Worm (Caenorhabditis elegans) whole organism, L4 larva: ENCODE data around the gene vap-2.

ENCODE experiments used
- F10B5.3 ChIP-seq: sonication (generic microtip); optimal IDR thresholded peaks from 2 replicates; lab custom pipeline; 2016; ENCODE audit warnings: mild to moderate bottlenecking, missing genetic modification characterization, missing compliant biosample characterization
- F26F4.8 ChIP-seq: fragments of 200-800 bp; sonication (Bioruptor generic); conservative IDR thresholded peaks from 2 replicates; pipeline ENCODE4 v1.3.6; 2022; ENCODE audit warnings: missing genetic modification characterization, missing compliant biosample characterization
- F44E2.7 ChIP-seq: fragments of 200-800 bp; sonication (Bioruptor generic); IDR thresholded peaks from 2 replicates; pipeline ENCODE4 v2.1.2; 2022; ENCODE audit warnings: missing genetic modification characterization, missing compliant biosample characterization
- R02D3.7 ChIP-seq: fragments of 150-350 bp; sonication (generic microtip); optimal IDR thresholded peaks from 3 replicates; lab custom pipeline; 2014; ENCODE audit warnings: missing biosample characterization, missing genetic modification characterization
- T20F7.1 ChIP-seq: fragments of 200-800 bp; sonication (Bioruptor generic); optimal IDR thresholded peaks from 2 replicates; lab custom pipeline; 2018; ENCODE audit warnings: mild to moderate bottlenecking, missing genetic modification characterization, missing compliant biosample characterization
- T26A8.4 ChIP-seq: fragments of 200-800 bp; sonication (Bioruptor generic); IDR thresholded peaks from 2 replicates; pipeline ENCODE4 v1.3.6; 2022; ENCODE audit warnings: missing genetic modification characterization, missing compliant biosample characterization
- Y5F2A.4 ChIP-seq: fragments of 200-800 bp; sonication (Bioruptor generic); optimal IDR thresholded peaks from 2 replicates; lab custom pipeline; 2018; ENCODE audit warnings: mild to moderate bottlenecking, missing genetic modification characterization, missing compliant biosample characterization
- aha-1 ChIP-seq: fragments of 150-350 bp; peaks from one replicate; lab custom pipeline; 2014; ENCODE audit warnings: missing biosample characterization, missing genetic modification characterization
- aly-2 ChIP-seq: sonication (generic microtip); optimal IDR thresholded peaks from 2 replicates; lab custom pipeline; 2018; ENCODE audit warnings: missing biosample characterization, missing genetic modification characterization
- attf-4 ChIP-seq: sonication (generic microtip); optimal IDR thresholded peaks from 3 replicates; lab custom pipeline; 2017; ENCODE audit warnings: missing biosample characterization, missing genetic modification characterization
- ceh-20 ChIP-seq: fragments of 200-800 bp; sonication (Bioruptor generic); IDR thresholded peaks from 2 replicates; pipeline ENCODE4 v1.3.6; 2022; ENCODE audit warnings: missing genetic modification reagents, missing genetic modification characterization, missing compliant biosample characterization
- ceh-32 ChIP-seq: sonication (generic microtip); optimal IDR thresholded peaks from 2 replicates; lab custom pipeline; 2016; ENCODE audit warnings: mild to moderate bottlenecking, missing genetic modification characterization, missing compliant biosample characterization; ENCODE audit not compliant: poor library complexity
- ceh-62 ChIP-seq: sonication (generic microtip); optimal IDR thresholded peaks from 2 replicates; lab custom pipeline; 2017; ENCODE audit warnings: missing biosample characterization, missing genetic modification characterization
- ctbp-1 ChIP-seq: fragments of 200-800 bp; sonication (Bioruptor generic); IDR thresholded peaks from 2 replicates; pipeline ENCODE4 v1.3.6; 2022; ENCODE audit warnings: missing genetic modification reagents, missing genetic modification characterization, missing compliant biosample characterization
- daf-8 ChIP-seq: fragments of 200-800 bp; sonication (Bioruptor generic); IDR thresholded peaks from 2 replicates; pipeline ENCODE4 v1.3.6; 2022; ENCODE audit warnings: missing genetic modification characterization, missing compliant biosample characterization
- dmd-9 ChIP-seq: fragments of 200-800 bp; sonication (Bioruptor generic); IDR thresholded peaks from 2 replicates; pipeline ENCODE4 v1.3.6; 2022; ENCODE audit warnings: missing genetic modification reagents, missing genetic modification characterization, missing compliant biosample characterization
- dve-1 ChIP-seq: sonication (generic microtip); optimal IDR thresholded peaks from 2 replicates; lab custom pipeline; 2017; ENCODE audit warnings: antibody characterized with exemption, mild to moderate bottlenecking, missing genetic modification characterization, missing compliant biosample characterization; ENCODE audit not compliant: insufficient read depth
- egl-43 ChIP-seq: fragments of 200-800 bp; sonication (Bioruptor generic); IDR thresholded peaks from 2 replicates; pipeline ENCODE4 v1.3.6; 2022; ENCODE audit warnings: missing genetic modification reagents, missing genetic modification characterization, missing compliant biosample characterization
- gei-8 ChIP-seq: fragments of 200-800 bp; sonication (Bioruptor generic); optimal IDR thresholded peaks from 2 replicates; lab custom pipeline; 2018; ENCODE audit warnings: mild to moderate bottlenecking, missing genetic modification characterization, missing compliant biosample characterization
- hif-1 ChIP-seq, 2 experiments: sonication (generic microtip); optimal IDR thresholded peaks; 2 replicates each; lab custom pipeline; 2016 to 2017; ENCODE audit warnings: missing compliant biosample characterization in 2 of 2, missing genetic modification characterization in 2 of 2, missing genetic modification reagents in 2 of 2, missing genotype in 2 of 2, mild to moderate bottlenecking in 1 of 2
- hlh-30 ChIP-seq: sonication (generic microtip); optimal IDR thresholded peaks from 2 replicates; lab custom pipeline; 2017; ENCODE audit warnings: antibody characterized with exemption, mild to moderate bottlenecking, missing genetic modification characterization, missing compliant biosample characterization; ENCODE audit not compliant: insufficient read depth
- hmg-1.1 ChIP-seq: fragments of 200-800 bp; sonication (Bioruptor generic); IDR thresholded peaks from 2 replicates; pipeline ENCODE4 v1.3.6; 2022; ENCODE audit warnings: missing genetic modification reagents, missing genetic modification characterization, missing compliant biosample characterization
- lin-1 ChIP-seq: fragments of 200-800 bp; sonication (Bioruptor generic); IDR thresholded peaks from 2 replicates; pipeline ENCODE4 v1.3.6; 2022; ENCODE audit warnings: missing genetic modification reagents, missing genetic modification characterization, missing compliant biosample characterization
- lin-13 ChIP-seq: fragments of 150-350 bp; optimal IDR thresholded peaks from 2 replicates; lab custom pipeline; 2014; ENCODE audit warnings: missing biosample characterization, missing genetic modification reagents, missing genetic modification characterization
- lin-15B ChIP-seq: fragments of 150-350 bp; sonication (generic microtip); optimal IDR thresholded peaks from 3 replicates; lab custom pipeline; 2014; ENCODE audit warnings: missing biosample characterization, missing genetic modification characterization
- lin-38 ChIP-seq: fragments of 200-800 bp; sonication (Bioruptor generic); IDR thresholded peaks from 2 replicates; pipeline ENCODE4 v1.3.6; 2022; ENCODE audit warnings: missing genetic modification reagents, missing genetic modification characterization, missing compliant biosample characterization
- lir-3 ChIP-seq: sonication (generic microtip); optimal IDR thresholded peaks from 2 replicates; lab custom pipeline; 2016; ENCODE audit warnings: mild to moderate bottlenecking, missing genetic modification characterization, missing compliant biosample characterization
- mdl-1 ChIP-seq, 2 experiments: fragments of 150-350 bp in 1 of 2; sonication (generic microtip) in 1 of 2; optimal IDR thresholded peaks; 2 replicates each; lab custom pipeline; 2014 to 2017; ENCODE audit warnings: missing biosample characterization in 2 of 2, missing genetic modification characterization in 2 of 2
- mdt-29 ChIP-seq: fragments of 200-800 bp; sonication (Bioruptor generic); IDR thresholded peaks from 2 replicates; pipeline ENCODE4 v1.3.6; 2022; ENCODE audit warnings: missing genetic modification reagents, missing genetic modification characterization, missing compliant biosample characterization
- mes-2 ChIP-seq: sonication (generic microtip); optimal IDR thresholded peaks from 2 replicates; lab custom pipeline; 2016; ENCODE audit warnings: missing genotype, mild to moderate bottlenecking, missing genetic modification characterization, missing compliant biosample characterization; ENCODE audit not compliant: poor library complexity, severe bottlenecking
- mxl-2 ChIP-seq: fragments of 200-800 bp; sonication (Bioruptor generic); conservative IDR thresholded peaks from 2 replicates; pipeline ENCODE4 v1.3.6; 2022; ENCODE audit warnings: missing genetic modification reagents, missing genetic modification characterization, missing compliant biosample characterization
- mxl-3 ChIP-seq: fragments of 200-800 bp; sonication (Bioruptor generic); optimal IDR thresholded peaks from 2 replicates; lab custom pipeline; 2018; ENCODE audit warnings: mild to moderate bottlenecking, missing genetic modification characterization, missing compliant biosample characterization
- nhr-10 ChIP-seq: fragments of 150-350 bp; optimal IDR thresholded peaks from 2 replicates; lab custom pipeline; 2014; ENCODE audit warnings: missing biosample characterization, missing genetic modification characterization
- nhr-102 ChIP-seq: sonication (generic microtip); optimal IDR thresholded peaks from 2 replicates; lab custom pipeline; 2016; ENCODE audit warnings: mild to moderate bottlenecking, missing genetic modification characterization, moderate library complexity, missing compliant biosample characterization
- nhr-237 ChIP-seq: sonication (generic microtip); optimal IDR thresholded peaks from 2 replicates; lab custom pipeline; 2017; ENCODE audit warnings: missing biosample characterization, missing genetic modification characterization
- nhr-25 ChIP-seq: sonication (generic microtip); optimal IDR thresholded peaks from 2 replicates; lab custom pipeline; 2017; ENCODE audit warnings: missing genetic modification characterization, mild to moderate bottlenecking, missing compliant biosample characterization, antibody characterized with exemption, moderate library complexity, borderline replicate concordance; ENCODE audit not compliant: insufficient read depth
- nhr-28 ChIP-seq: fragments of 150-350 bp; optimal IDR thresholded peaks from 2 replicates; lab custom pipeline; 2014; ENCODE audit warnings: missing biosample characterization, missing genetic modification characterization
- nhr-76 ChIP-seq: fragments of 150-350 bp; optimal IDR thresholded peaks from 2 replicates; lab custom pipeline; 2014; ENCODE audit warnings: missing biosample characterization, missing genetic modification characterization
- nhr-77 ChIP-seq: fragments of 150-350 bp; optimal IDR thresholded peaks from 2 replicates; lab custom pipeline; 2014; ENCODE audit warnings: missing biosample characterization, missing genetic modification characterization
- php-3 ChIP-seq: fragments of 200-800 bp; sonication (Bioruptor generic); IDR thresholded peaks from 2 replicates; pipeline ENCODE4 v1.3.6; 2022; ENCODE audit warnings: missing genetic modification reagents, missing genetic modification characterization, missing compliant biosample characterization
- rbr-2 ChIP-seq: sonication (generic microtip); optimal IDR thresholded peaks from 2 replicates; lab custom pipeline; 2016; ENCODE audit warnings: missing genotype, missing genetic modification characterization, missing compliant biosample characterization
- sdz-12 ChIP-seq: fragments of 200-800 bp; sonication (Bioruptor generic); optimal IDR thresholded peaks from 2 replicates; lab custom pipeline; 2018; ENCODE audit warnings: mild to moderate bottlenecking, missing genetic modification characterization, missing compliant biosample characterization
- skn-1 ChIP-seq: fragments of 150-350 bp; optimal IDR thresholded peaks from 2 replicates; lab custom pipeline; 2014; ENCODE audit warnings: missing biosample characterization, missing genetic modification characterization
- spr-1 ChIP-seq: sonication (generic microtip); optimal IDR thresholded peaks from 2 replicates; lab custom pipeline; 2016; ENCODE audit warnings: mild to moderate bottlenecking, missing genetic modification characterization, missing compliant biosample characterization
- spr-3 ChIP-seq: fragments of 200-800 bp; sonication (Bioruptor generic); optimal IDR thresholded peaks from 2 replicates; lab custom pipeline; 2018; ENCODE audit warnings: mild to moderate bottlenecking, missing genetic modification characterization, missing compliant biosample characterization
- unc-62 ChIP-seq, 3 experiments: fragments of 150-350 bp in 1 of 3; sonication (generic microtip); optimal IDR thresholded peaks in 2 of 3; peaks in 1 of 3; 1 replicate in 1 of 3; 2 replicates in 2 of 3; lab custom pipeline; 2014 to 2017; ENCODE audit warnings: missing biosample characterization in 3 of 3, missing genetic modification characterization in 3 of 3, missing genetic modification reagents in 3 of 3, missing genotype in 1 of 3
- vab-7 ChIP-seq: fragments of 200-800 bp; sonication (Bioruptor generic); IDR thresholded peaks from 2 replicates; pipeline ENCODE4 v1.3.6; 2022; ENCODE audit warnings: missing genetic modification reagents, missing genetic modification characterization, missing compliant biosample characterization
- zag-1 ChIP-seq: fragments of 150-350 bp; optimal IDR thresholded peaks from 2 replicates; lab custom pipeline; 2014; ENCODE audit warnings: missing biosample characterization, missing genetic modification characterization
- zfp-3 ChIP-seq: fragments of 200-800 bp; sonication (Bioruptor generic); conservative IDR thresholded peaks from 2 replicates; pipeline ENCODE4 v1.3.6; 2022; ENCODE audit warnings: missing genetic modification reagents, missing genetic modification characterization, missing compliant biosample characterization
- ztf-7 ChIP-seq: fragments of 150-350 bp; optimal IDR thresholded peaks from 2 replicates; lab custom pipeline; 2014; ENCODE audit warnings: missing biosample characterization, missing genetic modification characterization

Gene vap-2

ce11 chrX:10770988-10771496 lies 21.3 kb downstream of the vap-2 start (continued):
- TF ChIP-seq php-3 (no peak), zfp-3 (GFP tag; lab: Robert Waterston, UW) (no peak), nhr-77 (peak; percentile 82), hif-1 (tag; optimal IDR thresholded peaks at IDR 0.05; lab: Kevin White, UChicago) (peak; percentile 39 to 76), vab-7 (no peak), mdl-1 (tag; optimal IDR thresholded peaks at IDR 0.05; lab: Kevin White, UChicago) (peak; percentile 62 to 91), nhr-28 (peak; percentile 89), daf-8 (no peak), sdz-12 (GFP tag; lab: Kevin White, UChicago) (no peak), gei-8 (GFP tag; lab: Kevin White, UChicago) (no peak), nhr-25 (tag; lab: Kevin White, UChicago) (no peak), T26A8.4 (0 out of 2 replicates have a peak, but pooled peaks have one; percentile 28), rbr-2 (tag; lab: Kevin White, UChicago) (peak; percentile 86), dve-1 (tag; lab: Kevin White, UChicago) (peak; percentile 91), lin-38 (GFP tag; lab: Robert Waterston, UW) (0 out of 2 replicates have a peak, but pooled peaks have one; percentile 10), ceh-62 (tag; lab: Kevin White, UChicago) (no peak), attf-4 (tag; lab: Kevin White, UChicago) (no peak), mxl-3 (peak; percentile 73), Y5F2A.4 (GFP tag; lab: Kevin White, UChicago) (no peak), aha-1 (peak; percentile 97), mes-2 (tag; lab: Kevin White, UChicago) (peak; percentile 41), F44E2.7 (GFP tag; lab: Robert Waterston, UW) (no peak), ztf-7 (tag; lab: Kevin White, UChicago) (no peak), skn-1 (tag; lab: Kevin White, UChicago) (no peak), lin-1 (peak; percentile 71; the same call in 1 of the 2 replicates), hmg-1.1 (GFP tag; lab: Robert Waterston, UW) (peak; percentile 64; the same call in 1 of the 2 replicates), lir-3 (tag; lab: Kevin White, UChicago) (no peak), ceh-32 (tag; lab: Kevin White, UChicago) (no peak), nhr-76 (tag; lab: Kevin White, UChicago) (peak; percentile 72), egl-43 (GFP tag; lab: Robert Waterston, UW) (0 out of 2 replicates have a peak, but pooled peaks have one; percentile 51), unc-62 (GFP tag; optimal IDR thresholded peaks at IDR 0.05 in 1 of 2; lab: Kevin White, UChicago) (peak in 1 of 2 experiments; percentile 100), unc-62 (tag; optimal IDR thresholded peaks at IDR 0.05; lab: Kevin White, UChicago) (no peak), mxl-2 (peak; percentile 84), ceh-20 (GFP tag; lab: Robert Waterston, UW) (peak; percentile 92), mdt-29 (GFP tag; lab: Robert Waterston, UW) (no peak), hlh-30 (tag; lab: Kevin White, UChicago) (peak; percentile 97), nhr-237 (no peak), nhr-102 (tag; lab: Kevin White, UChicago) (peak; percentile 29), spr-3 (no peak), lin-13 (GFP tag; lab: Kevin White, UChicago) (peak; percentile 46), lin-15B (tag; lab: Kevin White, UChicago) (no peak), zag-1 (tag; lab: Kevin White, UChicago) (no peak), nhr-10 (tag; lab: Kevin White, UChicago) (peak; percentile 70), spr-1 (tag; lab: Kevin White, UChicago) (peak; percentile 50), F10B5.3 (tag; lab: Kevin White, UChicago) (no peak), F26F4.8 (GFP tag; lab: Robert Waterston, UW) (no peak), T20F7.1 (GFP tag; lab: Kevin White, UChicago) (peak; percentile 46), aly-2 (tag; lab: Kevin White, UChicago) (no peak), R02D3.7 (tag; lab: Kevin White, UChicago) (no peak), ctbp-1 (GFP tag; lab: Robert Waterston, UW) (peak; percentile 87), dmd-9 (GFP tag; lab: Robert Waterston, UW) (no peak)
